Worm (Caenorhabditis elegans) whole organism, early embryonic: ENCODE results near the gene VF13D12L.3.

Experiments
- B0310.2 ChIP-seq: sonication (generic microtip); optimal IDR thresholded peaks from 2 replicates; lab custom pipeline; 2016; ENCODE audit warnings: mild to moderate bottlenecking, missing genetic modification characterization, missing compliant biosample characterization
- F13C5.2 ChIP-seq: sonication (generic microtip); optimal IDR thresholded peaks from 2 replicates; lab custom pipeline; 2017; ENCODE audit warnings: mild to moderate bottlenecking, missing genetic modification characterization, inconsistent platforms, missing compliant biosample characterization
- aly-1 ChIP-seq: sonication (generic microtip); optimal IDR thresholded peaks from 2 replicates; lab custom pipeline; 2016; ENCODE audit warnings: missing genetic modification characterization, missing compliant biosample characterization
- ama-1 ChIP-seq: fragments of 150-350 bp; optimal IDR thresholded peaks from 2 replicates; lab custom pipeline; 2014
- ceh-13 ChIP-seq: fragments of 200-800 bp; sonication (Bioruptor generic); optimal IDR thresholded peaks from 2 replicates; lab custom pipeline; 2018; ENCODE audit warnings: mild to moderate bottlenecking, missing genetic modification characterization, missing compliant biosample characterization
- ceh-36 ChIP-seq: sonication (generic microtip); optimal IDR thresholded peaks from 2 replicates; lab custom pipeline; 2016; ENCODE audit warnings: missing genetic modification characterization, inconsistent platforms, missing compliant biosample characterization
- flt-1 ChIP-seq: fragments of 200-800 bp; sonication (Bioruptor generic); IDR thresholded peaks from 2 replicates; pipeline ENCODE4 v1.3.6; 2022; ENCODE audit warnings: missing genetic modification characterization, missing compliant biosample characterization
- hmbx-1 ChIP-seq: sonication (generic microtip); optimal IDR thresholded peaks from 2 replicates; lab custom pipeline; 2016; ENCODE audit warnings: mild to moderate bottlenecking, missing genetic modification characterization, missing compliant biosample characterization
- hmg-4 ChIP-seq: fragments of 200-800 bp; sonication (Bioruptor generic); optimal IDR thresholded peaks from 2 replicates; lab custom pipeline; 2018; ENCODE audit warnings: mild to moderate bottlenecking, missing genetic modification characterization, missing compliant biosample characterization
- scrt-1 ChIP-seq: fragments of 200-800 bp; sonication (Bioruptor generic); IDR thresholded peaks from 2 replicates; pipeline ENCODE4 v1.3.6; 2022; ENCODE audit warnings: missing genetic modification characterization, missing compliant biosample characterization
- sea-1 ChIP-seq: fragments of 200-800 bp; sonication (Bioruptor generic); conservative IDR thresholded peaks from 2 replicates; pipeline ENCODE4 v1.3.6; 2022; ENCODE audit warnings: missing genetic modification characterization, missing compliant biosample characterization
- tbx-11 ChIP-seq: fragments of 200-800 bp; sonication (Bioruptor generic); IDR thresholded peaks from 2 replicates; pipeline ENCODE4 v1.3.6; 2022; ENCODE audit warnings: missing genetic modification characterization, missing compliant biosample characterization
- tbx-37 ChIP-seq: fragments of 200-800 bp; sonication (Bioruptor generic); conservative IDR thresholded peaks from 2 replicates; pipeline ENCODE4 v1.3.6; 2022; ENCODE audit warnings: missing genetic modification reagents, missing genetic modification characterization, missing compliant biosample characterization
- tra-4 ChIP-seq: sonication (generic microtip); optimal IDR thresholded peaks from 2 replicates; lab custom pipeline; 2017; ENCODE audit warnings: missing genetic modification characterization, missing compliant biosample characterization

DNA sequence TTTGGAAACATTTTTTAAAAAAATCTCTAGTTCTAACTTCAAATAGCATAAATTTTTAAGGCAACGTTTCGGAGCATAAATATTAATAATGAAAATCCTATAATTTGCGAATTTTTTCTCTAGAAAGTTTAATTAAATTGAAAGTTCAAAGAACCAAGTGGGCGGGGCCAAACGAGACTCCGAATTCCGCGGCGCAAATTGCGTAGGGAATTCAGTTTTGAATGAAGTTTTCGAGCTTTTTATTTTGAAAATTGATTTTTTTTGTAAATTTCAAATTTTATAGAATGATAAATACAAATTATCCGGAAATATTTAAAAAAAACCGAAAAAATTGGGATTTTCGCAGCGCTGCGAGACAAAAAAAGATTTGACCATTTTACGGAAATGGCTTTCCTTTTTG, 15.0 kb downstream of the VF13D12L.3 start:
- TF ChIP-seq tbx-37 (no peak), ama-1 (lab: Kevin White, UChicago) (no peak), aly-1 (tag; lab: Kevin White, UChicago) (no peak), ceh-36 (no peak), tbx-11 (GFP tag; lab: Robert Waterston, UW) (no peak), B0310.2 (tag; lab: Kevin White, UChicago) (no peak), ceh-13 (GFP tag; lab: Kevin White, UChicago) (no peak), hmbx-1 (tag; lab: Kevin White, UChicago) (no peak), flt-1 (GFP tag; lab: Robert Waterston, UW) (no peak), tra-4 (no peak), F13C5.2 (no peak), scrt-1 (no peak), sea-1 (GFP tag; lab: Robert Waterston, UW) (no peak), hmg-4 (GFP tag; lab: Kevin White, UChicago) (no peak)
